ENCODE assay signal across 1 fruit fly cellular context in the genomic region with DNA sequence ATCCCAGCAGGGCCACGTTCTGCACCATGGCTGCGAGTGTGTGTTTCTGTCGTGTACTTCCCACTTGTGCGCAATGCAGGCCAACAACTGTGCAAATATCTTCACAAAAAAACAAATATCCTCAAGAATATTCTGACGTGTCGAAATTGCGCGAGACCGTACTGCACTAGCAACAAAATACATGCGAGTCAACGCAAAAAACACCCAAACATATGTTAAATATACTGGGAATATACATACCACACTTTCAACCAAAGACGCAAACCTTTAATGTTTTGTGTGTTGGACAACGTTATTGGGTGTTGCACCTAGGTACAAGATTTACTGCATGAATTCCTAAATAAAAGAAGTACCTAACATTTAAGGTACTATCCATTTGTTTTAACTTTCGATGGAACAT.
TF ChIP-seq lines count a peak whose summit lies in the region.

A gene (minus strand): TSS at position 173 of the 400 bp plus-strand sequence.

TF ChIP-seq in whole organism, embryonic, 481 proteins besides CTCF, POLR2A, EP300 and RAD21 (continued from another document and continues in another):
- TF ChIP-seq CG9797 (GFP tag; optimal IDR thresholded peaks at IDR 0.05; lab: Kevin White, UChicago) (peak; percentile 89), CG14667 (GFP tag; IDR thresholded peaks at IDR 0.05; lab: Robert Waterston, UW) (no peak), gce (GFP tag; IDR thresholded peaks at IDR 0.05; lab: Robert Waterston, UW) (no peak), Oli (tag; optimal IDR thresholded peaks at IDR 0.05; lab: Kevin White, UChicago) (no peak), zfh2 (GFP tag; optimal IDR thresholded peaks at IDR 0.05; lab: Kevin White, UChicago) (peak; percentile 49), Hmx (GFP tag; optimal IDR thresholded peaks at IDR 0.05; lab: Kevin White, UChicago) (no peak), D19B (GFP tag; optimal IDR thresholded peaks at IDR 0.05; lab: Kevin White, UChicago) (no peak), Fer3 (tag; optimal IDR thresholded peaks at IDR 0.05; lab: Kevin White, UChicago) (no peak), Sox100B (GFP tag; optimal IDR thresholded peaks at IDR 0.05; lab: Kevin White, UChicago) (no peak), vfl (GFP tag; optimal IDR thresholded peaks at IDR 0.05; lab: Kevin White, UChicago) (peak; percentile 29), tap (tag; optimal IDR thresholded peaks at IDR 0.05; lab: Kevin White, UChicago) (no peak), rib (GFP tag; IDR thresholded peaks at IDR 0.05; lab: Robert Waterston, UW) (no peak), chif (GFP tag; optimal IDR thresholded peaks at IDR 0.05; lab: Kevin White, UChicago) (no peak), CG9932 (GFP tag; IDR thresholded peaks at IDR 0.05; lab: Robert Waterston, UW) (peak; percentile 68), CG10543 (GFP tag; optimal IDR thresholded peaks at IDR 0.05; lab: Kevin White, UChicago) (no peak), crol (GFP tag; IDR thresholded peaks at IDR 0.05; lab: Robert Waterston, UW) (no peak), CG11247 (GFP tag; IDR thresholded peaks at IDR 0.05; lab: Robert Waterston, UW) (no peak), CG6791 (GFP tag; IDR thresholded peaks at IDR 0.05; lab: Robert Waterston, UW; ENCODE audit: partially characterized antibody) (no peak), Adf1 (GFP tag; IDR thresholded peaks at IDR 0.05; lab: Robert Waterston, UW) (no peak), CG17829 (tag; optimal IDR thresholded peaks at IDR 0.05; lab: Kevin White, UChicago) (peak; percentile 46), CG10147 (GFP tag; optimal IDR thresholded peaks at IDR 0.05; lab: Kevin White, UChicago) (no peak), da (GFP tag; optimal IDR thresholded peaks at IDR 0.05; lab: Kevin White, UChicago) (no peak), ftz-f1 (GFP tag; optimal IDR thresholded peaks at IDR 0.05; lab: Kevin White, UChicago) (no peak), CG12299 (tag; optimal IDR thresholded peaks at IDR 0.05; lab: Kevin White, UChicago) (no peak), bcd (GFP tag; optimal IDR thresholded peaks at IDR 0.05; lab: Kevin White, UChicago) (peak; percentile 40), CG32532 (GFP tag; IDR thresholded peaks at IDR 0.05; lab: Robert Waterston, UW) (peak; percentile 37; the same call in 1 of the 2 replicates), nerfin-1 (tag; optimal IDR thresholded peaks at IDR 0.05; lab: Kevin White, UChicago) (peak; percentile 80), CG9876 (GFP tag; optimal IDR thresholded peaks at IDR 0.05; lab: Kevin White, UChicago) (no peak), org-1 (GFP tag; optimal IDR thresholded peaks at IDR 0.05; lab: Kevin White, UChicago) (no peak), Opbp (GFP tag; IDR thresholded peaks at IDR 0.05; lab: Robert Waterston, UW; ENCODE audit: partially characterized antibody) (peak; percentile 48; the same call in 1 of the 3 replicates), ro (GFP tag; IDR thresholded peaks at IDR 0.05; lab: Robert Waterston, UW) (no peak), psq (GFP tag; optimal IDR thresholded peaks at IDR 0.05; lab: Kevin White, UChicago) (no peak), nau (GFP tag; optimal IDR thresholded peaks at IDR 0.05; lab: Kevin White, UChicago) (no peak), Atf3 (GFP tag; optimal IDR thresholded peaks at IDR 0.05; lab: Kevin White, UChicago) (no peak), CG34376 (GFP tag; optimal IDR thresholded peaks at IDR 0.05; lab: Kevin White, UChicago) (no peak), bigmax (GFP tag; optimal IDR thresholded peaks at IDR 0.05; lab: Kevin White, UChicago) (no peak), tin (GFP tag; optimal IDR thresholded peaks at IDR 0.05; lab: Kevin White, UChicago) (peak; percentile 3), Chrac-16 (GFP tag; optimal IDR thresholded peaks at IDR 0.05; lab: Kevin White, UChicago) (peak; percentile 7), CG12104 (GFP tag; optimal IDR thresholded peaks at IDR 0.05; lab: Kevin White, UChicago) (no peak), MBD-R2 (GFP tag; IDR thresholded peaks at IDR 0.05; lab: Robert Waterston, UW) (peak; percentile 93), CG7928 (GFP tag; optimal IDR thresholded peaks at IDR 0.05; lab: Kevin White, UChicago) (peak; percentile 0), otp (GFP tag; IDR thresholded peaks at IDR 0.05; lab: Robert Waterston, UW) (no peak), dati (GFP tag; IDR thresholded peaks at IDR 0.05; lab: Robert Waterston, UW) (no peak), sqz (GFP tag; optimal IDR thresholded peaks at IDR 0.05; lab: Kevin White, UChicago) (no peak), CG6813 (GFP tag; optimal IDR thresholded peaks at IDR 0.05; lab: Kevin White, UChicago) (peak; percentile 16), sima (GFP tag; optimal IDR thresholded peaks at IDR 0.05; lab: Kevin White, UChicago) (no peak), Drgx (GFP tag; IDR thresholded peaks at IDR 0.05; lab: Robert Waterston, UW) (no peak), PHDP (tag; optimal IDR thresholded peaks at IDR 0.05; lab: Kevin White, UChicago) (no peak), CG3726 (GFP tag; IDR thresholded peaks at IDR 0.05; lab: Robert Waterston, UW) (no peak), CG10267 (tag; optimal IDR thresholded peaks at IDR 0.05; lab: Kevin White, UChicago) (peak; percentile 95), Dbx (GFP tag; IDR thresholded peaks at IDR 0.05; lab: Robert Waterston, UW) (peak; percentile 69; the same call in 2 of the 3 replicates), prd (optimal IDR thresholded peaks at IDR 0.05; lab: Kevin White, UChicago) (no peak), prd (GFP tag; IDR thresholded peaks at IDR 0.05; lab: Robert Waterston, UW) (no peak), Asciz (GFP tag; optimal IDR thresholded peaks at IDR 0.05; lab: Kevin White, UChicago) (no peak), CG32767 (GFP tag; IDR thresholded peaks at IDR 0.05; lab: Robert Waterston, UW) (no peak), lov (optimal IDR thresholded peaks at IDR 0.05; lab: Kevin White, UChicago) (no peak), lov (GFP tag; IDR thresholded peaks at IDR 0.05; lab: Robert Waterston, UW) (0 out of 3 replicates have a peak, but pooled peaks have one; percentile 49), ham (GFP tag; IDR thresholded peaks at IDR 0.05; lab: Robert Waterston, UW) (no peak), Med (GFP tag; lab: Kevin White, UChicago) (peak; percentile 94), CG13894 (tag; optimal IDR thresholded peaks at IDR 0.05; lab: Kevin White, UChicago) (no peak), ap (GFP tag; IDR thresholded peaks at IDR 0.05; lab: Robert Waterston, UW) (no peak), CG10462 (GFP tag; optimal IDR thresholded peaks at IDR 0.05; lab: Kevin White, UChicago) (no peak), CG31365 (tag; optimal IDR thresholded peaks at IDR 0.05; lab: Kevin White, UChicago) (no peak), Elba2 (GFP tag; optimal IDR thresholded peaks at IDR 0.05; lab: Kevin White, UChicago) (no peak), CG8290 (GFP tag; optimal IDR thresholded peaks at IDR 0.05; lab: Kevin White, UChicago) (peak; percentile 20), CG8290 (tag; optimal IDR thresholded peaks at IDR 0.05; lab: Kevin White, UChicago) (peak in 1 of 2 experiments; percentile 89), GATAe (GFP tag; conservative IDR thresholded peaks at IDR 0.05; lab: Robert Waterston, UW) (no peak), danr (GFP tag; IDR thresholded peaks at IDR 0.05; lab: Robert Waterston, UW) (no peak), lbe (GFP tag; optimal IDR thresholded peaks at IDR 0.05; lab: Kevin White, UChicago) (no peak), CG34422 (GFP tag; IDR thresholded peaks at IDR 0.05; lab: Robert Waterston, UW) (no peak), CG6689 (GFP tag; IDR thresholded peaks at IDR 0.05; lab: Robert Waterston, UW) (no peak), CG11504 (tag; optimal IDR thresholded peaks at IDR 0.05; lab: Kevin White, UChicago) (no peak), z (GFP tag; IDR thresholded peaks at IDR 0.05; lab: Robert Waterston, UW) (no peak), CG2875 (GFP tag; optimal IDR thresholded peaks at IDR 0.05; lab: Kevin White, UChicago) (peak; percentile 17), CG18764 (GFP tag; optimal IDR thresholded peaks at IDR 0.05; lab: Kevin White, UChicago) (no peak), CG5245 (GFP tag; optimal IDR thresholded peaks at IDR 0.05; lab: Kevin White, UChicago) (no peak), CG18262 (tag; optimal IDR thresholded peaks at IDR 0.05; lab: Kevin White, UChicago) (no peak), schlank (tag; optimal IDR thresholded peaks at IDR 0.05; lab: Kevin White, UChicago) (no peak), CG8281 (tag; optimal IDR thresholded peaks at IDR 0.05; lab: Kevin White, UChicago) (no peak), stwl (tag; optimal IDR thresholded peaks at IDR 0.05; lab: Kevin White, UChicago) (peak; percentile 97), Blimp-1 (GFP tag; optimal IDR thresholded peaks at IDR 0.05; lab: Kevin White, UChicago) (no peak), jigr1 (GFP tag; IDR thresholded peaks at IDR 0.05; lab: Robert Waterston, UW) (no peak), Hmr (GFP tag; optimal IDR thresholded peaks at IDR 0.05; lab: Kevin White, UChicago) (peak; percentile 72), CG11093 (GFP tag; IDR thresholded peaks at IDR 0.05; lab: Robert Waterston, UW) (no peak), CG7987 (GFP tag; optimal IDR thresholded peaks at IDR 0.05; lab: Kevin White, UChicago) (peak; percentile 16), lola (GFP tag; optimal IDR thresholded peaks at IDR 0.05; lab: Kevin White, UChicago) (peak in 1 of 3 experiments; percentile 16), Optix (GFP tag; IDR thresholded peaks at IDR 0.05; lab: Robert Waterston, UW) (no peak), Oaz (GFP tag; IDR thresholded peaks at IDR 0.05; lab: Robert Waterston, UW) (no peak), zen (tag; optimal IDR thresholded peaks at IDR 0.05; lab: Kevin White, UChicago) (peak; percentile 46), vnd (GFP tag; IDR thresholded peaks at IDR 0.05; lab: Robert Waterston, UW; ENCODE audit: partially characterized antibody) (no peak), CkIIα-i1 (GFP tag; IDR thresholded peaks at IDR 0.05; lab: Robert Waterston, UW) (no peak), cato (GFP tag; optimal IDR thresholded peaks at IDR 0.05; lab: Kevin White, UChicago; ENCODE audit: borderline replicate concordance) (no peak), NC2α (GFP tag; optimal IDR thresholded peaks at IDR 0.05; lab: Kevin White, UChicago) (peak; percentile 30), CG11085 (GFP tag; IDR thresholded peaks at IDR 0.05; lab: Robert Waterston, UW) (no peak), Stat92E (GFP tag; optimal IDR thresholded peaks at IDR 0.05; lab: Kevin White, UChicago) (peak in 1 of 3 experiments; percentile 23), CG10959 (GFP tag; IDR thresholded peaks at IDR 0.05; lab: Robert Waterston, UW) (no peak), CG17361 (GFP tag; IDR thresholded peaks at IDR 0.05; lab: Robert Waterston, UW) (no peak), Myb (GFP tag; optimal IDR thresholded peaks at IDR 0.05; lab: Kevin White, UChicago) (peak; percentile 60), toy (GFP tag; IDR thresholded peaks at IDR 0.05; lab: Robert Waterston, UW) (no peak), CG3281 (GFP tag; optimal IDR thresholded peaks at IDR 0.05; lab: Kevin White, UChicago) (peak; percentile 39), ci (GFP tag; IDR thresholded peaks at IDR 0.05; lab: Robert Waterston, UW) (peak; percentile 60), CG7839 (tag; optimal IDR thresholded peaks at IDR 0.05; lab: Kevin White, UChicago) (no peak), CG13624 (GFP tag; optimal IDR thresholded peaks at IDR 0.05; lab: Kevin White, UChicago) (peak; percentile 44), CG6765 (GFP tag; optimal IDR thresholded peaks at IDR 0.05; lab: Kevin White, UChicago) (peak; percentile 16), CG10321 (GFP tag; IDR thresholded peaks at IDR 0.05; lab: Robert Waterston, UW) (no peak), sens (GFP tag; lab: Kevin White, UChicago) (peak; percentile 79), ato (GFP tag; IDR thresholded peaks at IDR 0.05; lab: Robert Waterston, UW; ENCODE audit: partially characterized antibody) (no peak), gfzf (GFP tag; optimal IDR thresholded peaks at IDR 0.05; lab: Kevin White, UChicago) (peak; percentile 97), grau (tag; optimal IDR thresholded peaks at IDR 0.05; lab: Kevin White, UChicago) (no peak), peb (GFP tag; IDR thresholded peaks at IDR 0.05; lab: Robert Waterston, UW) (no peak), Sin3A (optimal IDR thresholded peaks at IDR 0.05; lab: Kevin White, UChicago) (peak; percentile 11), Spps (tag; optimal IDR thresholded peaks at IDR 0.05; lab: Kevin White, UChicago) (peak; percentile 21), mam (GFP tag; optimal IDR thresholded peaks at IDR 0.05; lab: Kevin White, UChicago) (peak; percentile 64), Hr51 (GFP tag; optimal IDR thresholded peaks at IDR 0.05; lab: Kevin White, UChicago) (peak in 1 of 2 experiments; percentile 22), Deaf1 (tag; optimal IDR thresholded peaks at IDR 0.05; lab: Kevin White, UChicago) (no peak), CG16815 (GFP tag; optimal IDR thresholded peaks at IDR 0.05; lab: Kevin White, UChicago) (no peak), C15 (GFP tag; IDR thresholded peaks at IDR 0.05; lab: Robert Waterston, UW) (no peak), CG43689 (GFP tag; IDR thresholded peaks at IDR 0.05; lab: Robert Waterston, UW) (no peak), Nf-YC (tag; optimal IDR thresholded peaks at IDR 0.05; lab: Kevin White, UChicago) (no peak), sisA (GFP tag; IDR thresholded peaks at IDR 0.05; lab: Robert Waterston, UW) (no peak), CG5180 (GFP tag; optimal IDR thresholded peaks at IDR 0.05; lab: Kevin White, UChicago) (no peak), TFAM (GFP tag; optimal IDR thresholded peaks at IDR 0.05; lab: Kevin White, UChicago) (no peak), CG1529 (GFP tag; optimal IDR thresholded peaks at IDR 0.05; lab: Kevin White, UChicago) (no peak), dmrt11E (tag; optimal IDR thresholded peaks at IDR 0.05; lab: Kevin White, UChicago) (peak; percentile 12), CG16813 (GFP tag; IDR thresholded peaks at IDR 0.05; lab: Robert Waterston, UW; ENCODE audit: partially characterized antibody) (0 out of 3 replicates have a peak, but pooled peaks have one; percentile 4), sr (GFP tag; IDR thresholded peaks at IDR 0.05; lab: Robert Waterston, UW) (no peak), mirr (GFP tag; optimal IDR thresholded peaks at IDR 0.05; lab: Kevin White, UChicago) (peak; percentile 33), CG15073 (GFP tag; optimal IDR thresholded peaks at IDR 0.05; lab: Kevin White, UChicago) (no peak), ara (GFP tag; IDR thresholded peaks at IDR 0.05; lab: Robert Waterston, UW) (peak; percentile 54), Lhr (GFP tag; optimal IDR thresholded peaks at IDR 0.05; lab: Kevin White, UChicago) (peak; percentile 85), CG6683 (GFP tag; optimal IDR thresholded peaks at IDR 0.05; lab: Kevin White, UChicago) (no peak), Ets65A (GFP tag; lab: Kevin White, UChicago) (peak; percentile 92), CG3163 (GFP tag; optimal IDR thresholded peaks at IDR 0.05; lab: Kevin White, UChicago) (peak; percentile 18)
